Fruit fly (Drosophila melanogaster) whole organism, wandering third instar larva: Measurements from ENCODE around the gene CG3104.

Experiments used
- Abd-B ChIP-seq: fragments of >200 bp; optimal IDR thresholded peaks from 2 replicates; lab custom pipeline; 2017; ENCODE audit warnings: missing biosample characterization, missing genetic modification characterization
- Dfd ChIP-seq: fragments of >200 bp; optimal IDR thresholded peaks from 2 replicates; lab custom pipeline; 2017; ENCODE audit warnings: missing biosample characterization, missing genetic modification characterization
- Hr83 ChIP-seq: fragments of 200-300 bp; sonication (Bioruptor generic); optimal IDR thresholded peaks from 2 replicates; lab custom pipeline; 2016; ENCODE audit warnings: missing biosample characterization, mild to moderate bottlenecking, missing genetic modification characterization, moderate library complexity; ENCODE audit not compliant: poor library complexity, severe bottlenecking
- lola ChIP-seq: fragments of >200 bp; optimal IDR thresholded peaks from 2 replicates; lab custom pipeline; 2017; ENCODE audit warnings: missing biosample characterization, missing genetic modification characterization
- sv ChIP-seq: fragments of 200-800 bp; sonication (Bioruptor generic); optimal IDR thresholded peaks from 3 replicates; lab custom pipeline; 2016; ENCODE audit warnings: missing biosample characterization, missing genetic modification characterization

dm6 chr2L:2851589-2851988 lies 4.0 kb downstream of the CG3104 start:
- TF ChIP-seq Abd-B (no peak), Hr83 (no peak), Dfd (GFP tag; lab: Kevin White, UChicago) (no peak), lola (GFP tag; lab: Kevin White, UChicago) (no peak), sv (GFP tag; lab: Kevin White, UChicago) (no peak)
